Fruit fly (Drosophila melanogaster) whole organism, embryonic: Measurements from ENCODE around the gene CG13403.

Experiments
- Ada2b ChIP-seq: fragments of 200-800 bp; sonication (Bioruptor generic); IDR thresholded peaks from 2 replicates; pipeline ENCODE4 v1.3.6; 2022; ENCODE audit warnings: missing biosample characterization, missing genetic modification characterization
- Atf6 ChIP-seq: fragments of 200-800 bp; sonication (Bioruptor generic); IDR thresholded peaks from 2 replicates; pipeline ENCODE4 v1.3.6; 2022; ENCODE audit warnings: missing biosample characterization, missing genetic modification characterization
- Bdp1 ChIP-seq: fragments of 200-800 bp; sonication (Bioruptor generic); optimal IDR thresholded peaks from 3 replicates; lab custom pipeline; 2016; ENCODE audit warnings: missing biosample characterization, missing genetic modification characterization
- CG10147 ChIP-seq: fragments of 200-800 bp; sonication (Bioruptor generic); optimal IDR thresholded peaks from 2 replicates; lab custom pipeline; 2019; ENCODE audit warnings: missing biosample characterization, mild to moderate bottlenecking, missing genetic modification characterization, moderate library complexity
- CG10366 ChIP-seq: fragments of 200-800 bp; sonication (Bioruptor generic); IDR thresholded peaks from 2 replicates; pipeline ENCODE4 v1.3.6; 2022; ENCODE audit warnings: missing biosample characterization, missing genetic modification characterization
- CG10431 ChIP-seq: fragments of 200-800 bp; sonication (Bioruptor generic); optimal IDR thresholded peaks from 3 replicates; lab custom pipeline; 2018; ENCODE audit warnings: missing biosample characterization, mild to moderate bottlenecking, missing genetic modification characterization
- CG11093 ChIP-seq: fragments of 200-800 bp; sonication (Bioruptor generic); IDR thresholded peaks from 3 replicates; pipeline ENCODE4 v1.3.6; 2022; ENCODE audit warnings: missing biosample characterization, missing genetic modification characterization
- CG13287 ChIP-seq: fragments of 200-800 bp; sonication (Bioruptor generic); IDR thresholded peaks from 2 replicates; pipeline ENCODE4 v1.3.6; 2022; ENCODE audit warnings: missing biosample characterization, missing genetic modification characterization; ENCODE audit not compliant: partially characterized antibody
- CG17359 ChIP-seq: fragments of 200-800 bp; sonication (Bioruptor generic); optimal IDR thresholded peaks from 3 replicates; lab custom pipeline; 2018; ENCODE audit warnings: missing biosample characterization, mild to moderate bottlenecking, missing genetic modification characterization, moderate library complexity
- CG2678 ChIP-seq: fragments of 200-800 bp; sonication (Bioruptor generic); optimal IDR thresholded peaks from 3 replicates; lab custom pipeline; 2019; ENCODE audit warnings: missing biosample characterization, mild to moderate bottlenecking, missing genetic modification characterization, moderate library complexity
- CG31224 ChIP-seq: fragments of 200-800 bp; sonication (Bioruptor generic); IDR thresholded peaks from 2 replicates; pipeline ENCODE4 v1.3.6; 2022; ENCODE audit warnings: missing biosample characterization, missing genetic modification characterization
- CG34224 ChIP-seq: fragments of 200-800 bp; sonication (Bioruptor generic); IDR thresholded peaks from 3 replicates; pipeline ENCODE4 v1.3.6; 2022; ENCODE audit warnings: missing biosample characterization, missing genetic modification characterization; ENCODE audit not compliant: partially characterized antibody
- CG4328 ChIP-seq: fragments of 200-800 bp; sonication (Bioruptor generic); optimal IDR thresholded peaks from 3 replicates; lab custom pipeline; 2017; ENCODE audit warnings: missing biosample characterization, missing genetic modification reagents, missing genetic modification characterization
- CG6175 ChIP-seq: fragments of 200-800 bp; sonication (Bioruptor generic); IDR thresholded peaks from 3 replicates; pipeline ENCODE4 v1.3.6; 2022; ENCODE audit warnings: missing biosample characterization, missing genetic modification characterization
- CG6683 ChIP-seq: fragments of 200-800 bp; sonication (Bioruptor generic); optimal IDR thresholded peaks from 2 replicates; lab custom pipeline; 2017; ENCODE audit warnings: missing biosample characterization, mild to moderate bottlenecking, missing genetic modification characterization, missing genetic modification reagents
- CG7357 ChIP-seq: fragments of 200-800 bp; sonication (Bioruptor generic); IDR thresholded peaks from 3 replicates; pipeline ENCODE4 v1.3.6; 2022; ENCODE audit warnings: missing biosample characterization, missing genetic modification characterization
- CG7928 ChIP-seq: fragments of 200-800 bp; sonication (Bioruptor generic); optimal IDR thresholded peaks from 2 replicates; lab custom pipeline; 2017; ENCODE audit warnings: missing biosample characterization, mild to moderate bottlenecking, missing genetic modification characterization
- CG7963 ChIP-seq: fragments of 200-800 bp; sonication (Bioruptor generic); IDR thresholded peaks from 3 replicates; pipeline ENCODE4 v1.3.6; 2022; ENCODE audit warnings: missing biosample characterization, missing genetic modification characterization; ENCODE audit not compliant: partially characterized antibody
- CG9932 ChIP-seq: fragments of 200-800 bp; sonication (Bioruptor generic); IDR thresholded peaks from 2 replicates; pipeline ENCODE4 v1.3.6; 2022; ENCODE audit warnings: missing biosample characterization, missing genetic modification characterization
- Deaf1 ChIP-seq: fragments of 200-800 bp; optimal IDR thresholded peaks from 3 replicates; lab custom pipeline; 2019; ENCODE audit warnings: missing biosample characterization, mild to moderate bottlenecking, missing genetic modification characterization, moderate library complexity
- Dip2 ChIP-seq: fragments of 200-800 bp; sonication (Bioruptor generic); IDR thresholded peaks from 2 replicates; pipeline ENCODE4 v1.3.6; 2022; ENCODE audit warnings: missing biosample characterization, missing genetic modification characterization
- Doc3 ChIP-seq: fragments of 200-800 bp; sonication (Bioruptor generic); IDR thresholded peaks from 3 replicates; pipeline ENCODE4 v1.3.6; 2022; ENCODE audit warnings: missing biosample characterization, missing genetic modification characterization; ENCODE audit not compliant: partially characterized antibody
- Elba2 ChIP-seq: fragments of 200-800 bp; sonication (Bioruptor generic); optimal IDR thresholded peaks from 3 replicates; lab custom pipeline; 2016; ENCODE audit warnings: missing biosample characterization, missing genetic modification characterization
- Hmx ChIP-seq: fragments of 200-800 bp; sonication (Bioruptor generic); optimal IDR thresholded peaks from 2 replicates; lab custom pipeline; 2016; ENCODE audit warnings: missing biosample characterization, missing genetic modification characterization
- Hr51 ChIP-seq, 2 experiments: fragments of 200-800 bp; sonication (Bioruptor generic); optimal IDR thresholded peaks; 2 replicates in 1 of 2; 3 replicates in 1 of 2; lab custom pipeline; 2016 to 2018; ENCODE audit warnings: missing biosample characterization in 2 of 2, missing genetic modification characterization in 2 of 2, mild to moderate bottlenecking in 1 of 2, moderate library complexity in 1 of 2
- MESR4 ChIP-seq: fragments of 200-800 bp; sonication (Bioruptor generic); optimal IDR thresholded peaks from 2 replicates; lab custom pipeline; 2018; ENCODE audit warnings: missing biosample characterization, mild to moderate bottlenecking, missing genetic modification characterization, moderate library complexity
- NFAT ChIP-seq: fragments of 200-800 bp; sonication (Bioruptor generic); IDR thresholded peaks from 2 replicates; pipeline ENCODE4 v1.3.6; 2022; ENCODE audit warnings: missing biosample characterization, missing genetic modification characterization
- Poxn ChIP-seq: fragments of 200-800 bp; sonication (Bioruptor generic); IDR thresholded peaks from 2 replicates; pipeline ENCODE4 v1.3.6; 2022; ENCODE audit warnings: missing biosample characterization, missing genetic modification characterization
- Sox100B ChIP-seq: fragments of 200-800 bp; sonication (Bioruptor generic); optimal IDR thresholded peaks from 3 replicates; lab custom pipeline; 2018; ENCODE audit warnings: missing biosample characterization, mild to moderate bottlenecking, missing genetic modification characterization
- ac ChIP-seq: fragments of 200-800 bp; sonication (Bioruptor generic); optimal IDR thresholded peaks from 3 replicates; lab custom pipeline; 2017; ENCODE audit warnings: missing biosample characterization, mild to moderate bottlenecking, missing genetic modification characterization
- al ChIP-seq: fragments of 200-800 bp; sonication (Bioruptor generic); IDR thresholded peaks from 2 replicates; pipeline ENCODE4 v1.3.6; 2022; ENCODE audit warnings: missing biosample characterization, missing genetic modification characterization
- amos ChIP-seq: fragments of 200-800 bp; sonication (Bioruptor generic); IDR thresholded peaks from 2 replicates; pipeline ENCODE4 v1.3.6; 2022; ENCODE audit warnings: missing biosample characterization, missing genetic modification characterization; ENCODE audit not compliant: partially characterized antibody
- ash1 ChIP-seq: fragments of 200-800 bp; sonication (Bioruptor generic); optimal IDR thresholded peaks from 2 replicates; lab custom pipeline; 2018; ENCODE audit warnings: missing biosample characterization, mild to moderate bottlenecking, missing genetic modification characterization
- az2 ChIP-seq: fragments of 200-800 bp; sonication (Bioruptor generic); optimal IDR thresholded peaks from 3 replicates; lab custom pipeline; 2016; ENCODE audit warnings: missing biosample characterization, missing genetic modification characterization
- bigmax ChIP-seq: fragments of 200-800 bp; sonication (Bioruptor generic); optimal IDR thresholded peaks from 2 replicates; lab custom pipeline; 2018; ENCODE audit warnings: missing biosample characterization, mild to moderate bottlenecking, missing genetic modification characterization
- chn ChIP-seq: fragments of 200-800 bp; sonication (Bioruptor generic); optimal IDR thresholded peaks from 2 replicates; lab custom pipeline; 2016; ENCODE audit warnings: missing biosample characterization, missing genetic modification characterization
- crol ChIP-seq: fragments of 200-800 bp; sonication (Bioruptor generic); IDR thresholded peaks from 2 replicates; pipeline ENCODE4 v1.3.6; 2022; ENCODE audit warnings: missing biosample characterization, missing genetic modification characterization
- fd102C ChIP-seq: fragments of 200-800 bp; sonication (Bioruptor generic); optimal IDR thresholded peaks from 2 replicates; lab custom pipeline; 2018; ENCODE audit warnings: missing biosample characterization, mild to moderate bottlenecking, missing genetic modification characterization, moderate library complexity
- her ChIP-seq: fragments of 200-800 bp; sonication (Bioruptor generic); optimal IDR thresholded peaks from 2 replicates; lab custom pipeline; 2016; ENCODE audit warnings: missing biosample characterization, missing genetic modification characterization
- kni ChIP-seq: fragments of 200-800 bp; sonication (Bioruptor generic); optimal IDR thresholded peaks from 3 replicates; lab custom pipeline; 2017; ENCODE audit warnings: mild to moderate bottlenecking, missing biosample characterization, missing genetic modification reagents, missing genetic modification characterization
- knrl ChIP-seq: fragments of 200-800 bp; sonication (Bioruptor generic); IDR thresholded peaks from 3 replicates; pipeline ENCODE4 v1.3.6; 2022; ENCODE audit warnings: missing biosample characterization, missing genetic modification characterization; ENCODE audit not compliant: partially characterized antibody
- scrt ChIP-seq: fragments of 200-800 bp; sonication (Bioruptor generic); optimal IDR thresholded peaks from 2 replicates; lab custom pipeline; 2018; ENCODE audit warnings: missing biosample characterization, mild to moderate bottlenecking, missing genetic modification characterization, moderate library complexity
- slbo ChIP-seq: fragments of 200-800 bp; sonication (Bioruptor generic); IDR thresholded peaks from 2 replicates; pipeline ENCODE4 v1.3.6; 2022; ENCODE audit warnings: missing biosample characterization, missing genetic modification characterization
- tgo ChIP-seq: fragments of 200-800 bp; sonication (Bioruptor generic); IDR thresholded peaks from 3 replicates; pipeline ENCODE4 v1.3.6; 2022; ENCODE audit warnings: missing biosample characterization, missing genetic modification characterization
- ttk ChIP-seq: fragments of 200-800 bp; sonication (Bioruptor generic); IDR thresholded peaks from 2 replicates; pipeline ENCODE4 v2.1.2; 2022; ENCODE audit warnings: missing biosample characterization, missing genetic modification characterization
- tup ChIP-seq: fragments of 200-800 bp; sonication (Bioruptor generic); optimal IDR thresholded peaks from 2 replicates; lab custom pipeline; 2016; ENCODE audit warnings: missing biosample characterization, mild to moderate bottlenecking, missing genetic modification characterization, moderate library complexity
- unpg ChIP-seq: fragments of 200-800 bp; sonication (Bioruptor generic); optimal IDR thresholded peaks from 3 replicates; lab custom pipeline; 2018; ENCODE audit warnings: missing biosample characterization, mild to moderate bottlenecking, missing genetic modification characterization, moderate library complexity
- zen2 ChIP-seq: fragments of 200-800 bp; sonication (Bioruptor generic); IDR thresholded peaks from 3 replicates; pipeline ENCODE4 v1.3.6; 2022; ENCODE audit warnings: missing biosample characterization, missing genetic modification characterization; ENCODE audit not compliant: partially characterized antibody

CG13403 gene

dm6 chrX:14208426-14209208, 16.8 kb upstream of the CG13403 start (continued):
- TF ChIP-seq MESR4 (GFP tag; lab: Kevin White, UChicago) (no peak), CG31224 (GFP tag; lab: Robert Waterston, UW) (no peak), ash1 (no peak), bigmax (GFP tag; lab: Kevin White, UChicago) (no peak), tup (no peak), kni (GFP tag; lab: Kevin White, UChicago) (peak; percentile 16), tgo (GFP tag; lab: Robert Waterston, UW) (0 out of 3 replicates have a peak, but pooled peaks have one; percentile 31), Dip2 (GFP tag; lab: Robert Waterston, UW) (no peak), CG10431 (GFP tag; lab: Kevin White, UChicago) (no peak), crol (GFP tag; lab: Robert Waterston, UW) (no peak), ttk (GFP tag; lab: Robert Waterston, UW) (peak; percentile 42; the same call in 1 of the 2 replicates), CG7928 (GFP tag; lab: Kevin White, UChicago) (no peak), Poxn (GFP tag; lab: Robert Waterston, UW) (no peak), unpg (GFP tag; lab: Kevin White, UChicago) (peak; percentile 73), Bdp1 (GFP tag; lab: Kevin White, UChicago) (no peak), ac (peak; percentile 22), fd102C (GFP tag; lab: Kevin White, UChicago) (no peak), NFAT (GFP tag; lab: Robert Waterston, UW) (0 out of 2 replicates have a peak, but pooled peaks have one; percentile 9), Hr51 (GFP tag; optimal IDR thresholded peaks at IDR 0.05; lab: Kevin White, UChicago) (peak in 1 of 2 experiments; percentile 75), CG10366 (peak; percentile 42; the same call in 1 of the 2 replicates), CG13287 (GFP tag; lab: Robert Waterston, UW) (no peak; the same call in 1 of the 2 replicates), CG7357 (no peak), slbo (GFP tag; lab: Robert Waterston, UW) (peak; percentile 24; the same call in 1 of the 2 replicates), Atf6 (GFP tag; lab: Robert Waterston, UW) (no peak), CG6175 (0 out of 3 replicates have a peak, but pooled peaks have one; percentile 26), her (no peak), chn (GFP tag; lab: Kevin White, UChicago) (peak; percentile 30), CG7963 (GFP tag; lab: Robert Waterston, UW) (no peak), knrl (no peak), amos (GFP tag; lab: Robert Waterston, UW) (no peak), CG10147 (GFP tag; lab: Kevin White, UChicago) (peak; percentile 56), al (GFP tag; lab: Robert Waterston, UW) (no peak), CG17359 (tag; lab: Kevin White, UChicago) (peak; percentile 82), Ada2b (GFP tag; lab: Robert Waterston, UW) (peak; percentile 47), scrt (peak; percentile 67), az2 (GFP tag; lab: Kevin White, UChicago) (peak; percentile 67), Hmx (GFP tag; lab: Kevin White, UChicago) (no peak), zen2 (GFP tag; lab: Robert Waterston, UW) (no peak), CG11093 (GFP tag; lab: Robert Waterston, UW) (no peak; the same call in 2 of the 3 replicates), CG9932 (GFP tag; lab: Robert Waterston, UW) (no peak), Elba2 (GFP tag; lab: Kevin White, UChicago) (no peak), CG6683 (GFP tag; lab: Kevin White, UChicago) (peak; percentile 15), Deaf1 (tag; lab: Kevin White, UChicago) (peak; percentile 17), CG4328 (peak; percentile 50), Sox100B (peak; percentile 78), CG34224 (GFP tag; lab: Robert Waterston, UW) (peak; percentile 41; the same call in 1 of the 3 replicates), CG2678 (peak; percentile 76), Doc3 (GFP tag; lab: Robert Waterston, UW) (no peak)
